Fruit fly (Drosophila melanogaster) whole organism, prepupa: ENCODE results near the gene P5CDh2.

Experiments
- CG10631 ChIP-seq: fragments of 200-800 bp; sonication (Bioruptor generic); optimal IDR thresholded peaks from 2 replicates; lab custom pipeline; 2016; ENCODE audit warnings: missing biosample characterization, missing genetic modification characterization
- CG10669 ChIP-seq: fragments of 200-800 bp; sonication (Bioruptor generic); optimal IDR thresholded peaks from 3 replicates; lab custom pipeline; 2018; ENCODE audit warnings: missing biosample characterization, mild to moderate bottlenecking, missing genetic modification characterization, moderate library complexity
- CG11294 ChIP-seq: fragments of 200-800 bp; sonication (Bioruptor generic); IDR thresholded peaks from 2 replicates; pipeline ENCODE4 v1.3.6; 2022; ENCODE audit warnings: missing biosample characterization, missing genetic modification characterization
- CG11762 ChIP-seq: fragments of 200-800 bp; sonication (Bioruptor generic); optimal IDR thresholded peaks from 3 replicates; lab custom pipeline; 2016; ENCODE audit warnings: missing biosample characterization, missing genetic modification characterization; ENCODE audit not compliant: insufficient read depth
- CG15336 ChIP-seq: fragments of 200-800 bp; sonication (Bioruptor generic); IDR thresholded peaks from 2 replicates; pipeline ENCODE4 v1.3.6; 2022; ENCODE audit warnings: missing biosample characterization, missing genetic modification characterization
- CG16779 ChIP-seq: fragments of 200-800 bp; sonication (Bioruptor generic); optimal IDR thresholded peaks from 3 replicates; lab custom pipeline; 2017; ENCODE audit warnings: missing biosample characterization, mild to moderate bottlenecking, missing genetic modification characterization
- CG3032 ChIP-seq: fragments of 200-800 bp; optimal IDR thresholded peaks from 2 replicates; lab custom pipeline; 2019; ENCODE audit warnings: missing biosample characterization, mild to moderate bottlenecking, missing genetic modification characterization, moderate library complexity
- CG32006 ChIP-seq: fragments of 200-800 bp; sonication (Bioruptor generic); optimal IDR thresholded peaks from 3 replicates; lab custom pipeline; 2017; ENCODE audit warnings: missing biosample characterization, mild to moderate bottlenecking, missing genetic modification characterization
- CG34406 ChIP-seq: fragments of 200-800 bp; sonication (Bioruptor generic); optimal IDR thresholded peaks from 3 replicates; lab custom pipeline; 2016; ENCODE audit warnings: missing biosample characterization, missing genetic modification characterization
- CG6163 ChIP-seq: fragments of 200-800 bp; sonication (Bioruptor generic); IDR thresholded peaks from 3 replicates; pipeline ENCODE4 v1.3.6; 2022; ENCODE audit warnings: missing biosample characterization, missing genetic modification characterization
- CG6276 ChIP-seq: fragments of 200-800 bp; sonication (Bioruptor generic); optimal IDR thresholded peaks from 2 replicates; lab custom pipeline; 2017; ENCODE audit warnings: missing biosample characterization, mild to moderate bottlenecking, missing genetic modification characterization
- CG6792 ChIP-seq: fragments of 200-800 bp; sonication (Bioruptor generic); optimal IDR thresholded peaks from 3 replicates; lab custom pipeline; 2016; ENCODE audit warnings: missing biosample characterization, missing genetic modification characterization
- CG6854 ChIP-seq: fragments of 200-800 bp; sonication (Bioruptor generic); optimal IDR thresholded peaks from 2 replicates; lab custom pipeline; 2017; ENCODE audit warnings: missing biosample characterization, mild to moderate bottlenecking, missing genetic modification characterization
- CG8319 ChIP-seq: fragments of 200-800 bp; sonication (Bioruptor generic); optimal IDR thresholded peaks from 3 replicates; lab custom pipeline; 2016; ENCODE audit warnings: missing biosample characterization, missing genetic modification characterization
- CG8632 ChIP-seq: fragments of 200-800 bp; sonication (Bioruptor generic); optimal IDR thresholded peaks from 3 replicates; lab custom pipeline; 2016; ENCODE audit warnings: missing biosample characterization, missing genetic modification characterization
- Eip75B ChIP-seq: fragments of 200-800 bp; sonication (Bioruptor generic); optimal IDR thresholded peaks from 3 replicates; lab custom pipeline; 2016; ENCODE audit warnings: missing biosample characterization, missing genetic modification characterization
- Eip93F ChIP-seq: fragments of 200-800 bp; sonication (Bioruptor generic); optimal IDR thresholded peaks from 2 replicates; lab custom pipeline; 2016; ENCODE audit warnings: missing biosample characterization, mild to moderate bottlenecking, missing genetic modification characterization
- Ets96B ChIP-seq: fragments of 200-800 bp; optimal IDR thresholded peaks from 2 replicates; lab custom pipeline; 2019; ENCODE audit warnings: missing biosample characterization, mild to moderate bottlenecking, missing genetic modification characterization, moderate library complexity
- Hr38 ChIP-seq: sonication (Bioruptor generic); optimal IDR thresholded peaks from 2 replicates; lab custom pipeline; 2016; ENCODE audit warnings: missing biosample characterization, missing genetic modification characterization
- Hr39 ChIP-seq: fragments of 200-800 bp; sonication (Bioruptor generic); optimal IDR thresholded peaks from 2 replicates; lab custom pipeline; 2016; ENCODE audit warnings: missing biosample characterization, missing genetic modification characterization
- Hr4 ChIP-seq: fragments of 200-800 bp; sonication (Bioruptor generic); optimal IDR thresholded peaks from 3 replicates; lab custom pipeline; 2016; ENCODE audit warnings: missing biosample characterization, missing genetic modification characterization
- Lpt ChIP-seq: fragments of 200-800 bp; sonication (Bioruptor generic); optimal IDR thresholded peaks from 3 replicates; lab custom pipeline; 2016; ENCODE audit warnings: missing biosample characterization, missing genetic modification characterization
- OdsH ChIP-seq: fragments of 200-800 bp; sonication (Bioruptor generic); optimal IDR thresholded peaks from 3 replicates; lab custom pipeline; 2016; ENCODE audit warnings: missing biosample characterization, missing genetic modification characterization
- Sox102F ChIP-seq: fragments of 200-800 bp; sonication (Bioruptor generic); optimal IDR thresholded peaks from 2 replicates; lab custom pipeline; 2016; ENCODE audit warnings: missing biosample characterization, mild to moderate bottlenecking, missing genetic modification characterization
- Sox15 ChIP-seq: fragments of 200-800 bp; sonication (Bioruptor generic); optimal IDR thresholded peaks from 3 replicates; lab custom pipeline; 2016; ENCODE audit warnings: missing biosample characterization, missing genetic modification characterization
- achi ChIP-seq: fragments of 200-800 bp; sonication (Bioruptor generic); optimal IDR thresholded peaks from 3 replicates; lab custom pipeline; 2016; ENCODE audit warnings: missing biosample characterization, missing genetic modification characterization
- acj6 ChIP-seq: fragments of 200-800 bp; sonication (Bioruptor generic); optimal IDR thresholded peaks from 3 replicates; lab custom pipeline; 2016; ENCODE audit warnings: missing biosample characterization, missing genetic modification characterization
- cyc ChIP-seq: fragments of 200-800 bp; sonication (Bioruptor generic); optimal IDR thresholded peaks from 3 replicates; lab custom pipeline; 2016; ENCODE audit warnings: missing biosample characterization, missing genetic modification characterization
- dac ChIP-seq: fragments of 200-800 bp; sonication (Bioruptor generic); optimal IDR thresholded peaks from 2 replicates; lab custom pipeline; 2017; ENCODE audit warnings: missing biosample characterization, mild to moderate bottlenecking, missing genetic modification characterization
- eg ChIP-seq: fragments of 200-800 bp; sonication (Bioruptor generic); IDR thresholded peaks from 3 replicates; pipeline ENCODE4 v1.3.6; 2022; ENCODE audit warnings: missing biosample characterization, missing genetic modification characterization
- esn ChIP-seq: fragments of 200-800 bp; sonication (Bioruptor generic); optimal IDR thresholded peaks from 2 replicates; lab custom pipeline; 2016; ENCODE audit warnings: missing biosample characterization, mild to moderate bottlenecking, missing genetic modification characterization, moderate library complexity
- fd59A ChIP-seq: fragments of 200-800 bp; sonication (Bioruptor generic); optimal IDR thresholded peaks from 2 replicates; lab custom pipeline; 2017; ENCODE audit warnings: missing biosample characterization, mild to moderate bottlenecking, missing genetic modification characterization, missing genetic modification reagents
- fd85E ChIP-seq: fragments of 200-800 bp; sonication (Bioruptor generic); optimal IDR thresholded peaks from 3 replicates; lab custom pipeline; 2016; ENCODE audit warnings: missing biosample characterization, missing genetic modification characterization
- lz ChIP-seq: fragments of 200-800 bp; sonication (Bioruptor generic); optimal IDR thresholded peaks from 3 replicates; lab custom pipeline; 2016; ENCODE audit warnings: missing biosample characterization, missing genetic modification characterization
- net ChIP-seq: fragments of 200-800 bp; sonication (Bioruptor generic); optimal IDR thresholded peaks from 3 replicates; lab custom pipeline; 2016; ENCODE audit warnings: missing biosample characterization, missing genetic modification characterization
- pdm3 ChIP-seq: fragments of 200-800 bp; sonication (Bioruptor generic); optimal IDR thresholded peaks from 3 replicates; lab custom pipeline; 2016; ENCODE audit warnings: missing biosample characterization, missing genetic modification characterization
- salr ChIP-seq, 2 experiments: fragments of 200-800 bp; sonication (Bioruptor generic); optimal IDR thresholded peaks; 3 replicates each; lab custom pipeline; 2016 to 2018; ENCODE audit warnings: missing biosample characterization in 2 of 2, missing genetic modification characterization in 2 of 2, mild to moderate bottlenecking in 1 of 2
- spab ChIP-seq: fragments of 200-800 bp; sonication (Bioruptor generic); optimal IDR thresholded peaks from 2 replicates; lab custom pipeline; 2017; ENCODE audit warnings: missing biosample characterization, mild to moderate bottlenecking, missing genetic modification characterization, missing genetic modification reagents
- ss ChIP-seq, 2 experiments: fragments of 200-800 bp; sonication (Bioruptor generic); optimal IDR thresholded peaks; 2 replicates in 1 of 2; 3 replicates in 1 of 2; lab custom pipeline; 2017 to 2018; ENCODE audit warnings: mild to moderate bottlenecking in 2 of 2, missing biosample characterization in 2 of 2, missing genetic modification characterization in 2 of 2, moderate library complexity in 1 of 2
- svp ChIP-seq: fragments of 200-800 bp; sonication (Bioruptor generic); peaks from one replicate; lab custom pipeline; 2016; ENCODE audit warnings: missing biosample characterization, missing genetic modification characterization
- vri ChIP-seq: fragments of 200-800 bp; sonication (Bioruptor generic); optimal IDR thresholded peaks from 3 replicates; lab custom pipeline; 2016; ENCODE audit warnings: missing biosample characterization, mild to moderate bottlenecking, missing genetic modification characterization

Gene P5CDh2

DNA sequence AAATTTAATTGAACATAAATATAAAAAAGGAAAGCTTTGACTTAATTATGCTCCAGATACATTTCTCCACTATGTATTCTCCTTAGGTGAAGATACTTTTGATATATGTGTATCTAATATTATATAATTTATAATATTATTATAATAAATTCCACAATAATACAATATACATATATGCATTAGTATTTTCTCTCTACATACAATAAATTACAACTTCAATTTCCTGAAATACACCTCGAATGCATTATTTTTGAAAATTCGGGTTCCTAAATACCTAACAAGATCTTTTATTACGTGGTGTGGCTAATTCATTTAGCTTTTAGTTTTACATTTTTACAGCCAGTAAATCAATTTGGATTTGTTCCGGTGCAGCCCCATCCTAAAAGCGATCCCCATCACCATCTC is 47.4 kb upstream of the P5CDh2 start (continued):
- TF ChIP-seq CG34406 (GFP tag; lab: Kevin White, UChicago) (peak; percentile 10), vri (GFP tag; lab: Kevin White, UChicago) (no peak), acj6 (peak; percentile 15), CG6854 (no peak), CG32006 (GFP tag; lab: Kevin White, UChicago) (peak; percentile 91), spab (peak; percentile 76), dac (GFP tag; lab: Kevin White, UChicago) (no peak), salr (GFP tag; optimal IDR thresholded peaks at IDR 0.05; lab: Kevin White, UChicago) (peak in 1 of 2 experiments; percentile 70), Sox102F (GFP tag; lab: Kevin White, UChicago) (no peak), Hr38 (no peak), Eip93F (GFP tag; lab: Kevin White, UChicago) (no peak), Sox15 (GFP tag; lab: Kevin White, UChicago) (no peak), CG8632 (GFP tag; lab: Kevin White, UChicago) (peak; percentile 37), Hr4 (GFP tag; lab: Kevin White, UChicago) (peak; percentile 56), Hr39 (GFP tag; lab: Kevin White, UChicago) (no peak), OdsH (GFP tag; lab: Kevin White, UChicago) (peak; percentile 25), CG6792 (no peak), net (GFP tag; lab: Kevin White, UChicago) (no peak), CG11294 (GFP tag; lab: Robert Waterston, UW) (no peak), svp (GFP tag; lab: Kevin White, UChicago) (no peak), fd85E (GFP tag; lab: Kevin White, UChicago) (no peak)
- TF ChIP-seq, all 60 proteins: peak for 29

DNA sequence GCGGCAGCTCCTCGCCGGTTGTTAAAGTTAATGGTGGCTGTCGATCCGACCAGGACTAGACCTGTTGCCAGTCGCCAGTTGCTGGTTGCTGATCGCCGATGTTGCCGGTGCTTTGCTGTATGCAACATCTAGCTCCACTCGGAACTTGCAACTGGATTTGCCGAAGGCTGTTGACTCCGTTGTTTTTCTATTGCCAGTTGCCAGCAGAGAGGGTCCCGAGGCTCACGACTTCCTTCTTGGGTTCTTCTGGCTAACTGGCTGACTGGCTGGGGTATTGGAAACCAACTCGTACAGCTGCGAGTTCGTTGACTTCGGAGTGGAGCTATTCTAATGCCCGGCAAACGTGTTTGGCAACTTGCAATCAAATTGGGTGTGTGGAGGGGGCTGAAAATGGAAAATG is 46.7 kb upstream of the P5CDh2 start:
- no peak for TF ChIP-seq CG3032 (tag; lab: Kevin White, UChicago)
- peak; percentile 75 for TF ChIP-seq Lpt (GFP tag; lab: Kevin White, UChicago)
- no peak for TF ChIP-seq CG16779 (tag; lab: Kevin White, UChicago)
- TF ChIP-seq Sox102F (GFP tag; lab: Kevin White, UChicago): no peak
- TF ChIP-seq esn: no peak
- no peak for TF ChIP-seq CG6276 (GFP tag; lab: Kevin White, UChicago)
- TF ChIP-seq CG15336 (GFP tag; lab: Robert Waterston, UW): peak; percentile 13; the same call in 1 of the 2 replicates
- TF ChIP-seq ss (GFP tag; optimal IDR thresholded peaks at IDR 0.05; lab: Kevin White, UChicago): no peak
- no peak for TF ChIP-seq Hr38
- TF ChIP-seq CG6163 (GFP tag; lab: Robert Waterston, UW): 0 out of 3 replicates have a peak, but pooled peaks have one; percentile 10
- TF ChIP-seq svp (GFP tag; lab: Kevin White, UChicago): no peak
- no peak for TF ChIP-seq achi (GFP tag; lab: Kevin White, UChicago)
- no peak for TF ChIP-seq Eip75B (GFP tag; lab: Kevin White, UChicago)
- TF ChIP-seq salr (GFP tag; optimal IDR thresholded peaks at IDR 0.05; lab: Kevin White, UChicago): no peak
- no peak for TF ChIP-seq Ets96B (tag; lab: Kevin White, UChicago)
- no peak for TF ChIP-seq Eip93F (GFP tag; lab: Kevin White, UChicago)
- TF ChIP-seq eg (GFP tag; lab: Robert Waterston, UW): peak; percentile 6; the same call in 1 of the 3 replicates
- no peak for TF ChIP-seq CG11762 (GFP tag; lab: Kevin White, UChicago)
- no peak for TF ChIP-seq CG10669 (GFP tag; lab: Kevin White, UChicago)
- no peak for TF ChIP-seq Sox15 (GFP tag; lab: Kevin White, UChicago)
- no peak for TF ChIP-seq lz (GFP tag; lab: Kevin White, UChicago)
- TF ChIP-seq, all 60 proteins: peak for 4

DNA sequence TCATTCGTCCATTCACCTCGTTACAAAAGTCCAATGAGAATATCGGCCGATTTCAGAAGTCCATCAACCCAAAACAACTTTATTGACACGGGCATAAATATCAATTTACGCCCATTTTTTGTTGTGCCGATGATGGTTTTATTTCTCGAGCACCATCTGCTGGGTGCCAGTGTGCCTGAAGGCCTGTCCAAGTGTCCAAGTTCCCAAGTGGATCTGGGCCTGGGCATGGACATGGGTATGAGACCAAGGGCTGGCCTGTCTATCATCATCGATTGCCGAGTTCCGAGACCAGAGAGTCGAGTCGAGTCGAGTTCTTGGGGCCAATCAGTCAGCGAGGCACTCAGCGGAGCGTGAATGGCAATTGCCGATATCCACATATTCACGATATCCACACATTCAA is 45.5 kb upstream of the P5CDh2 start, which contains the start of gene Gr93a:
Gene Gr93a (plus strand): TSS at position 301 of the 400 bp plus-strand sequence.
- TF ChIP-seq pdm3 (GFP tag; lab: Kevin White, UChicago): no peak
- no peak for TF ChIP-seq Sox102F (GFP tag; lab: Kevin White, UChicago)
- no peak for TF ChIP-seq ss (GFP tag; optimal IDR thresholded peaks at IDR 0.05; lab: Kevin White, UChicago)
- no peak for TF ChIP-seq CG11294 (GFP tag; lab: Robert Waterston, UW)
- no peak for TF ChIP-seq Hr38
- TF ChIP-seq acj6: no peak
- TF ChIP-seq CG32006 (GFP tag; lab: Kevin White, UChicago): no peak
- TF ChIP-seq net (GFP tag; lab: Kevin White, UChicago): no peak
- no peak for TF ChIP-seq fd59A (GFP tag; lab: Kevin White, UChicago)
- TF ChIP-seq CG8319 (GFP tag; lab: Kevin White, UChicago): no peak
- TF ChIP-seq Eip93F (GFP tag; lab: Kevin White, UChicago): no peak
- no peak for TF ChIP-seq esn
- TF ChIP-seq cyc (GFP tag; lab: Kevin White, UChicago): no peak
- TF ChIP-seq CG10631: no peak
